Fruit fly (Drosophila melanogaster) whole organism, embryonic: ENCODE measurements around the gene CG15528.
A peak's percentile ranks its signal among the peaks of the same experiment; 100 is the strongest.

Experiments
- Blimp-1 ChIP-seq: fragments of 200-800 bp; sonication (Bioruptor generic); optimal IDR thresholded peaks from 3 replicates; lab custom pipeline; 2018; ENCODE audit warnings: missing biosample characterization, missing genetic modification characterization, mild to moderate bottlenecking, moderate library complexity, missing genetic modification reagents
- Bteb2 ChIP-seq: fragments of 200-800 bp; sonication (Bioruptor generic); optimal IDR thresholded peaks from 2 replicates; lab custom pipeline; 2016; ENCODE audit warnings: missing biosample characterization, missing genetic modification characterization
- CG10979 ChIP-seq: fragments of 200-800 bp; sonication (Bioruptor generic); optimal IDR thresholded peaks from 2 replicates; lab custom pipeline; 2018; ENCODE audit warnings: missing biosample characterization, mild to moderate bottlenecking, missing genetic modification characterization, moderate library complexity
- CG11247 ChIP-seq: fragments of 200-800 bp; sonication (Bioruptor generic); IDR thresholded peaks from 2 replicates; pipeline ENCODE4 v1.3.6; 2022; ENCODE audit warnings: missing biosample characterization, missing genetic modification characterization
- CG1233 ChIP-seq: fragments of 200-800 bp; sonication (Bioruptor generic); optimal IDR thresholded peaks from 4 replicates; lab custom pipeline; 2018; ENCODE audit warnings: missing biosample characterization, mild to moderate bottlenecking, missing genetic modification characterization
- CG13624 ChIP-seq: fragments of 200-800 bp; sonication (Bioruptor generic); optimal IDR thresholded peaks from 2 replicates; lab custom pipeline; 2016; ENCODE audit warnings: missing biosample characterization, missing genetic modification characterization
- CG14441 ChIP-seq: fragments of 200-800 bp; sonication (Bioruptor generic); IDR thresholded peaks from 2 replicates; pipeline ENCODE4 v1.3.6; 2022; ENCODE audit warnings: missing biosample characterization, missing genetic modification characterization
- CG1647 ChIP-seq: fragments of 200-800 bp; sonication (Bioruptor generic); optimal IDR thresholded peaks from 3 replicates; lab custom pipeline; 2016; ENCODE audit warnings: missing biosample characterization, missing genetic modification characterization
- CG16813 ChIP-seq: fragments of 200-800 bp; sonication (Bioruptor generic); IDR thresholded peaks from 3 replicates; pipeline ENCODE4 v1.3.6; 2022; ENCODE audit warnings: missing biosample characterization, missing genetic modification characterization; ENCODE audit not compliant: partially characterized antibody
- CG18599 ChIP-seq: fragments of 200-800 bp; sonication (Bioruptor generic); optimal IDR thresholded peaks from 3 replicates; lab custom pipeline; 2017; ENCODE audit warnings: missing biosample characterization, missing genetic modification characterization, mild to moderate bottlenecking, moderate library complexity, missing genetic modification reagents
- CG2116 ChIP-seq: fragments of 200-800 bp; sonication (Bioruptor generic); optimal IDR thresholded peaks from 3 replicates; lab custom pipeline; 2018; ENCODE audit warnings: missing biosample characterization, mild to moderate bottlenecking, missing genetic modification characterization
- CG2712 ChIP-seq: fragments of 200-800 bp; optimal IDR thresholded peaks from 3 replicates; lab custom pipeline; 2019; ENCODE audit warnings: missing biosample characterization, mild to moderate bottlenecking, missing genetic modification characterization, moderate library complexity
- CG32532 ChIP-seq: fragments of 200-800 bp; sonication (Bioruptor generic); IDR thresholded peaks from 2 replicates; pipeline ENCODE4 v1.3.6; 2022; ENCODE audit warnings: missing biosample characterization, missing genetic modification characterization
- CG33557 ChIP-seq: fragments of 200-800 bp; sonication (Bioruptor generic); optimal IDR thresholded peaks from 2 replicates; lab custom pipeline; 2019; ENCODE audit warnings: missing biosample characterization, mild to moderate bottlenecking, missing genetic modification characterization, moderate library complexity
- CG7745 ChIP-seq: fragments of 200-800 bp; sonication (Bioruptor generic); optimal IDR thresholded peaks from 2 replicates; lab custom pipeline; 2018; ENCODE audit warnings: missing biosample characterization, mild to moderate bottlenecking, missing genetic modification characterization, moderate library complexity
- CHES-1-like ChIP-seq: fragments of 200-800 bp; sonication (Bioruptor generic); optimal IDR thresholded peaks from 2 replicates; lab custom pipeline; 2016; ENCODE audit warnings: missing biosample characterization, missing genetic modification characterization
- CoRest ChIP-seq: fragments of 200-800 bp; sonication (Bioruptor generic); optimal IDR thresholded peaks from 3 replicates; lab custom pipeline; 2018; ENCODE audit warnings: missing biosample characterization, mild to moderate bottlenecking, missing genetic modification characterization, moderate library complexity
- Dek ChIP-seq: fragments of 200-800 bp; sonication (Bioruptor generic); optimal IDR thresholded peaks from 3 replicates; lab custom pipeline; 2019; ENCODE audit warnings: missing biosample characterization, mild to moderate bottlenecking, missing genetic modification characterization, moderate library complexity
- Dp ChIP-seq: fragments of 200-800 bp; sonication (Bioruptor generic); optimal IDR thresholded peaks from 2 replicates; lab custom pipeline; 2018; ENCODE audit warnings: missing biosample characterization, mild to moderate bottlenecking, missing genetic modification characterization, moderate library complexity
- E2f1 ChIP-seq: fragments of 200-800 bp; sonication (Bioruptor generic); IDR thresholded peaks from 2 replicates; pipeline ENCODE4 v1.3.6; 2022; ENCODE audit warnings: missing biosample characterization, missing genetic modification characterization
- HLH3B ChIP-seq: fragments of 200-800 bp; sonication (Bioruptor generic); IDR thresholded peaks from 2 replicates; pipeline ENCODE4 v1.3.6; 2022; ENCODE audit warnings: missing biosample characterization, missing genetic modification characterization
- Hand ChIP-seq: fragments of 200-800 bp; sonication (Bioruptor generic); optimal IDR thresholded peaks from 2 replicates; lab custom pipeline; 2017; ENCODE audit warnings: mild to moderate bottlenecking, missing biosample characterization, missing genetic modification reagents, missing genetic modification characterization
- HmgD ChIP-seq: fragments of 200-800 bp; sonication (Bioruptor generic); optimal IDR thresholded peaks from 3 replicates; lab custom pipeline; 2016; ENCODE audit warnings: missing biosample characterization, missing genetic modification characterization
- Jarid2 ChIP-seq: fragments of 200-800 bp; sonication (Bioruptor generic); optimal IDR thresholded peaks from 3 replicates; lab custom pipeline; 2017; ENCODE audit warnings: mild to moderate bottlenecking, missing biosample characterization, missing genetic modification reagents, missing genetic modification characterization
- Lim3 ChIP-seq: fragments of 200-800 bp; sonication (Bioruptor generic); IDR thresholded peaks from 2 replicates; pipeline ENCODE4 v1.3.6; 2022; ENCODE audit warnings: missing biosample characterization, missing genetic modification characterization
- Myb ChIP-seq: fragments of 200-800 bp; sonication (Bioruptor generic); optimal IDR thresholded peaks from 2 replicates; lab custom pipeline; 2016; ENCODE audit warnings: missing biosample characterization, missing genetic modification characterization
- Nf-YA ChIP-seq: fragments of 200-800 bp; sonication (Bioruptor generic); IDR thresholded peaks from 2 replicates; pipeline ENCODE4 v1.3.6; 2022; ENCODE audit warnings: missing biosample characterization, missing genetic modification characterization
- Scr ChIP-seq: fragments of 200-800 bp; sonication (Bioruptor generic); IDR thresholded peaks from 2 replicates; pipeline ENCODE4 v1.3.6; 2022; ENCODE audit warnings: missing biosample characterization, missing genetic modification characterization; ENCODE audit not compliant: partially characterized antibody
- Sry-δ ChIP-seq: fragments of 200-800 bp; sonication (Bioruptor generic); optimal IDR thresholded peaks from 2 replicates; lab custom pipeline; 2016; ENCODE audit warnings: missing biosample characterization, missing genetic modification characterization
- aop ChIP-seq: fragments of 200-800 bp; sonication (Bioruptor generic); IDR thresholded peaks from 2 replicates; pipeline ENCODE4 v1.3.6; 2022; ENCODE audit warnings: missing biosample characterization, missing genetic modification characterization
- ash1 ChIP-seq: fragments of 200-800 bp; sonication (Bioruptor generic); optimal IDR thresholded peaks from 2 replicates; lab custom pipeline; 2018; ENCODE audit warnings: missing biosample characterization, mild to moderate bottlenecking, missing genetic modification characterization
- bigmax ChIP-seq: fragments of 200-800 bp; sonication (Bioruptor generic); optimal IDR thresholded peaks from 2 replicates; lab custom pipeline; 2018; ENCODE audit warnings: missing biosample characterization, mild to moderate bottlenecking, missing genetic modification characterization
- cato ChIP-seq: fragments of 200-800 bp; sonication (Bioruptor generic); optimal IDR thresholded peaks from 2 replicates; lab custom pipeline; 2016; ENCODE audit warnings: missing biosample characterization, missing genetic modification characterization, borderline replicate concordance
- crp ChIP-seq, 2 experiments: fragments of 200-800 bp; sonication (Bioruptor generic); optimal IDR thresholded peaks; 2 replicates in 1 of 2; 3 replicates in 1 of 2; lab custom pipeline; 2017; ENCODE audit warnings: missing biosample characterization in 2 of 2, missing genetic modification characterization in 2 of 2, mild to moderate bottlenecking in 1 of 2, moderate library complexity in 1 of 2
- eyg ChIP-seq: fragments of 200-800 bp; sonication (Bioruptor generic); optimal IDR thresholded peaks from 3 replicates; lab custom pipeline; 2016; ENCODE audit warnings: missing biosample characterization, missing genetic modification characterization
- grau ChIP-seq: fragments of 200-800 bp; optimal IDR thresholded peaks from 3 replicates; lab custom pipeline; 2019; ENCODE audit warnings: missing biosample characterization, mild to moderate bottlenecking, missing genetic modification characterization, moderate library complexity
- hb ChIP-seq: fragments of 200-800 bp; sonication (Bioruptor generic); IDR thresholded peaks from 3 replicates; pipeline ENCODE4 v1.3.6; 2022; ENCODE audit warnings: missing biosample characterization, missing genetic modification characterization; ENCODE audit not compliant: partially characterized antibody
- hbn ChIP-seq: fragments of 200-800 bp; sonication (Bioruptor generic); IDR thresholded peaks from 2 replicates; pipeline ENCODE4 v1.3.6; 2022; ENCODE audit warnings: missing biosample characterization, missing genetic modification characterization; ENCODE audit not compliant: partially characterized antibody
- ind ChIP-seq: fragments of 200-800 bp; sonication (Bioruptor generic); optimal IDR thresholded peaks from 3 replicates; lab custom pipeline; 2016; ENCODE audit warnings: missing biosample characterization, missing genetic modification characterization
- mirr ChIP-seq: fragments of 200-800 bp; sonication (Bioruptor generic); optimal IDR thresholded peaks from 3 replicates; lab custom pipeline; 2018; ENCODE audit warnings: missing biosample characterization, mild to moderate bottlenecking, missing genetic modification characterization
- nau ChIP-seq: fragments of 200-800 bp; sonication (Bioruptor generic); optimal IDR thresholded peaks from 3 replicates; lab custom pipeline; 2017; ENCODE audit warnings: missing biosample characterization, mild to moderate bottlenecking, missing genetic modification characterization, missing genetic modification reagents
- pho ChIP-seq: fragments of 200-800 bp; sonication (Bioruptor generic); optimal IDR thresholded peaks from 2 replicates; lab custom pipeline; 2016; ENCODE audit warnings: missing biosample characterization, missing genetic modification characterization
- salm ChIP-seq: fragments of 200-800 bp; sonication (Bioruptor generic); optimal IDR thresholded peaks from 2 replicates; lab custom pipeline; 2018; ENCODE audit warnings: missing biosample characterization, mild to moderate bottlenecking, missing genetic modification characterization
- sc ChIP-seq, 3 experiments: fragments of >200 bp in 2 of 3; fragments of 200-800 bp in 1 of 3; sonication (Bioruptor generic) in 1 of 3; optimal IDR thresholded peaks; 2 replicates in 2 of 3; 3 replicates in 1 of 3; lab custom pipeline; 2017; ENCODE audit warnings: mild to moderate bottlenecking in 1 of 3, missing biosample characterization in 1 of 3, missing genetic modification characterization in 1 of 3, missing genetic modification reagents in 1 of 3
- sd ChIP-seq: fragments of 200-800 bp; sonication (Bioruptor generic); optimal IDR thresholded peaks from 3 replicates; lab custom pipeline; 2018; ENCODE audit warnings: missing biosample characterization, mild to moderate bottlenecking, missing genetic modification characterization, moderate library complexity
- sens ChIP-seq: fragments of 200-800 bp; sonication (Bioruptor generic); peaks from one replicate; lab custom pipeline; 2016; ENCODE audit warnings: missing biosample characterization, missing genetic modification characterization
- shn ChIP-seq: fragments of 200-800 bp; sonication (Bioruptor generic); optimal IDR thresholded peaks from 3 replicates; lab custom pipeline; 2016; ENCODE audit warnings: missing biosample characterization, missing genetic modification characterization
- sug ChIP-seq: fragments of 200-800 bp; optimal IDR thresholded peaks from 2 replicates; lab custom pipeline; 2019; ENCODE audit warnings: missing biosample characterization, mild to moderate bottlenecking, missing genetic modification characterization, moderate library complexity
- yki ChIP-seq: fragments of >200 bp; optimal IDR thresholded peaks from 3 replicates; lab custom pipeline; 2018

CG15528 gene

dm6 chr3R:30014977-30015514 is 36.9 kb downstream of the CG15528 start, which contains the start of gene CG7920 (continued):
- TF ChIP-seq sd (tag; lab: Kevin White, UChicago) (peak; percentile 22), CG16813 (GFP tag; lab: Robert Waterston, UW) (peak; percentile 75), Dp (peak; percentile 99), CG7745 (tag; lab: Kevin White, UChicago) (no peak), CG2712 (tag; lab: Kevin White, UChicago) (peak; percentile 6), hbn (peak; percentile 54; the same call in 1 of the 2 replicates), Dek (tag; lab: Kevin White, UChicago) (peak; percentile 22), Lim3 (GFP tag; lab: Robert Waterston, UW) (no peak), hb (GFP tag; lab: Robert Waterston, UW) (peak; percentile 65; the same call in 1 of the 3 replicates), grau (tag; lab: Kevin White, UChicago) (peak; percentile 34), HmgD (GFP tag; lab: Kevin White, UChicago) (no peak), CoRest (tag; lab: Kevin White, UChicago) (peak; percentile 34), CG18599 (GFP tag; lab: Kevin White, UChicago) (peak; percentile 71), CG14441 (no peak), CG1647 (GFP tag; lab: Kevin White, UChicago) (no peak), E2f1 (GFP tag; lab: Robert Waterston, UW) (peak; percentile 6; the same call in 1 of the 2 replicates), CG1233 (GFP tag; lab: Kevin White, UChicago) (no peak), Blimp-1 (GFP tag; lab: Kevin White, UChicago) (no peak), CHES-1-like (GFP tag; lab: Kevin White, UChicago) (peak; percentile 3), CG2116 (GFP tag; lab: Kevin White, UChicago) (peak; percentile 75), shn (GFP tag; lab: Kevin White, UChicago) (no peak), CG11247 (0 out of 2 replicates have a peak, but pooled peaks have one; percentile 6), Bteb2 (GFP tag; lab: Kevin White, UChicago) (peak; percentile 29), pho (GFP tag; lab: Kevin White, UChicago) (peak; percentile 46), bigmax (GFP tag; lab: Kevin White, UChicago) (no peak), CG10979 (tag; lab: Kevin White, UChicago) (peak; percentile 0), yki (lab: Kevin White, UChicago) (no peak), nau (GFP tag; lab: Kevin White, UChicago) (peak; percentile 12), ind (GFP tag; lab: Kevin White, UChicago) (no peak), mirr (GFP tag; lab: Kevin White, UChicago) (peak; percentile 1), Hand (GFP tag; lab: Kevin White, UChicago) (peak; percentile 37), Myb (GFP tag; lab: Kevin White, UChicago) (peak; percentile 79), salm (no peak), ash1 (GFP tag; lab: Kevin White, UChicago) (no peak), aop (GFP tag; lab: Robert Waterston, UW) (no peak), sug (tag; lab: Kevin White, UChicago) (no peak), CG32532 (GFP tag; lab: Robert Waterston, UW) (peak; percentile 41; the same call in 1 of the 2 replicates), cato (GFP tag; lab: Kevin White, UChicago) (no peak), Scr (GFP tag; lab: Robert Waterston, UW) (peak; percentile 85), crp (GFP tag; optimal IDR thresholded peaks at IDR 0.05; lab: Kevin White, UChicago) (peak in 1 of 2 experiments; percentile 55), sens (GFP tag; lab: Kevin White, UChicago) (no peak), sc (optimal IDR thresholded peaks at IDR 0.05; lab: Kevin White, UChicago) (no peak), sc (GFP tag; optimal IDR thresholded peaks at IDR 0.05; lab: Kevin White, UChicago) (no peak), eyg (peak; percentile 34), Sry-δ (GFP tag; lab: Kevin White, UChicago) (peak; percentile 74), CG33557 (GFP tag; lab: Kevin White, UChicago) (no peak), HLH3B (GFP tag; lab: Robert Waterston, UW) (no peak), Nf-YA (GFP tag; lab: Robert Waterston, UW) (no peak), Jarid2 (GFP tag; lab: Kevin White, UChicago) (peak; percentile 83), CG13624 (GFP tag; lab: Kevin White, UChicago) (peak; percentile 79)
